Worm (Caenorhabditis elegans) whole organism, L3 larva: Measurements from ENCODE around the gene lron-12.

ENCODE experiments used
- R02D3.7 ChIP-seq: fragments of 150-350 bp; optimal IDR thresholded peaks from 2 replicates; lab custom pipeline; 2014; ENCODE audit warnings: missing biosample characterization, missing genetic modification characterization
- ZK546.5 ChIP-seq: sonication (generic microtip); optimal IDR thresholded peaks from 2 replicates; lab custom pipeline; 2017; ENCODE audit warnings: missing biosample characterization, missing genetic modification characterization
- aly-2 ChIP-seq: fragments of 150-350 bp; optimal IDR thresholded peaks from 2 replicates; lab custom pipeline; 2014; ENCODE audit warnings: missing biosample characterization, missing genetic modification characterization
- ceh-16 ChIP-seq: sonication (generic microtip); optimal IDR thresholded peaks from 2 replicates; lab custom pipeline; 2017; ENCODE audit warnings: missing biosample characterization, missing genetic modification characterization
- ceh-28 ChIP-seq: fragments of 150-350 bp; optimal IDR thresholded peaks from 2 replicates; lab custom pipeline; 2014; ENCODE audit warnings: missing biosample characterization, missing genetic modification reagents, missing genetic modification characterization
- ceh-82 ChIP-seq: fragments of 150-350 bp; optimal IDR thresholded peaks from 2 replicates; lab custom pipeline; 2014; ENCODE audit warnings: missing biosample characterization, missing genetic modification characterization
- ceh-9 ChIP-seq: sonication (generic microtip); optimal IDR thresholded peaks from 2 replicates; lab custom pipeline; 2018; ENCODE audit warnings: missing biosample characterization, missing genetic modification characterization
- daf-12 ChIP-seq: fragments of 150-350 bp; optimal IDR thresholded peaks from 2 replicates; lab custom pipeline; 2014; ENCODE audit warnings: missing biosample characterization, missing genetic modification reagents, missing genetic modification characterization
- egl-5 ChIP-seq: fragments of 150-350 bp; optimal IDR thresholded peaks from 2 replicates; lab custom pipeline; 2017; ENCODE audit warnings: missing biosample characterization, missing genetic modification reagents, missing genetic modification characterization, inconsistent platforms
- elt-2 ChIP-seq: sonication (generic microtip); optimal IDR thresholded peaks from 2 replicates; lab custom pipeline; 2016; ENCODE audit warnings: missing genetic modification reagents, mild to moderate bottlenecking, missing genetic modification characterization, missing compliant biosample characterization
- fos-1 ChIP-seq: fragments of 150-350 bp; optimal IDR thresholded peaks from 2 replicates; lab custom pipeline; 2014; ENCODE audit warnings: missing biosample characterization, missing genetic modification characterization
- hmg-11 ChIP-seq: sonication (generic microtip); optimal IDR thresholded peaks from 2 replicates; lab custom pipeline; 2016; ENCODE audit warnings: missing genetic modification characterization, missing compliant biosample characterization
- jun-1 ChIP-seq: fragments of 150-350 bp; optimal IDR thresholded peaks from 2 replicates; lab custom pipeline; 2014; ENCODE audit warnings: missing biosample characterization, missing genetic modification reagents, missing genetic modification characterization
- lin-15B ChIP-seq: fragments of 150-350 bp; optimal IDR thresholded peaks from 2 replicates; lab custom pipeline; 2014; ENCODE audit warnings: missing biosample characterization, missing genetic modification characterization
- lin-39 ChIP-seq: fragments of 150-350 bp; optimal IDR thresholded peaks from 2 replicates; lab custom pipeline; 2018; ENCODE audit warnings: missing biosample characterization, missing genetic modification reagents, missing genetic modification characterization
- lsy-12 ChIP-seq: sonication (generic microtip); optimal IDR thresholded peaks from 2 replicates; lab custom pipeline; 2016; ENCODE audit warnings: mild to moderate bottlenecking, missing genetic modification characterization, missing compliant biosample characterization
- mdl-1 ChIP-seq: fragments of 150-350 bp; optimal IDR thresholded peaks from 2 replicates; lab custom pipeline; 2014; ENCODE audit warnings: missing biosample characterization, missing genetic modification characterization
- nfya-1 ChIP-seq: sonication (generic microtip); optimal IDR thresholded peaks from 2 replicates; lab custom pipeline; 2017; ENCODE audit warnings: missing genetic modification characterization, mild to moderate bottlenecking, missing compliant biosample characterization, antibody characterized with exemption, moderate library complexity; ENCODE audit not compliant: insufficient read depth
- nhr-237 ChIP-seq: fragments of 150-350 bp; optimal IDR thresholded peaks from 2 replicates; lab custom pipeline; 2014; ENCODE audit warnings: missing biosample characterization, missing genetic modification characterization
- nhr-25 ChIP-seq: sonication (generic microtip); optimal IDR thresholded peaks from 2 replicates; lab custom pipeline; 2017; ENCODE audit warnings: missing biosample characterization, missing genetic modification characterization
- nhr-28 ChIP-seq: fragments of 150-350 bp; optimal IDR thresholded peaks from 2 replicates; lab custom pipeline; 2014; ENCODE audit warnings: missing biosample characterization, missing genetic modification characterization
- nhr-43 ChIP-seq: sonication (generic microtip); optimal IDR thresholded peaks from 2 replicates; lab custom pipeline; 2016; ENCODE audit warnings: mild to moderate bottlenecking, missing genetic modification characterization, missing compliant biosample characterization; ENCODE audit not compliant: poor library complexity, severe bottlenecking
- nhr-67 ChIP-seq: fragments of 150-350 bp; optimal IDR thresholded peaks from 2 replicates; lab custom pipeline; 2014; ENCODE audit warnings: missing biosample characterization, missing genetic modification characterization
- nhr-76 ChIP-seq: fragments of 150-350 bp; sonication (generic microtip); optimal IDR thresholded peaks from 5 replicates; lab custom pipeline; 2014; ENCODE audit warnings: missing biosample characterization, missing genetic modification characterization
- nhr-77 ChIP-seq: fragments of 150-350 bp; optimal IDR thresholded peaks from 2 replicates; lab custom pipeline; 2014; ENCODE audit warnings: missing biosample characterization, missing genetic modification characterization
- pqm-1 ChIP-seq: fragments of 150-350 bp; optimal IDR thresholded peaks from 2 replicates; lab custom pipeline; 2017; ENCODE audit warnings: missing biosample characterization, missing genetic modification characterization, inconsistent platforms
- sea-2 ChIP-seq: fragments of 150-350 bp; sonication (generic microtip); optimal IDR thresholded peaks from 4 replicates; lab custom pipeline; 2014; ENCODE audit warnings: missing biosample characterization, missing genetic modification reagents, missing genetic modification characterization
- skn-1 ChIP-seq: fragments of 150-350 bp; optimal IDR thresholded peaks from 2 replicates; lab custom pipeline; 2014; ENCODE audit warnings: missing biosample characterization, missing genetic modification characterization
- snpc-4 ChIP-seq: fragments of 150-350 bp; optimal IDR thresholded peaks from 2 replicates; lab custom pipeline; 2014; ENCODE audit warnings: missing biosample characterization, missing genetic modification characterization
- tbx-2 ChIP-seq: sonication (generic microtip); optimal IDR thresholded peaks from 2 replicates; lab custom pipeline; 2016; ENCODE audit warnings: mild to moderate bottlenecking, missing genetic modification characterization, missing compliant biosample characterization
- unc-39 ChIP-seq: sonication (generic microtip); optimal IDR thresholded peaks from 4 replicates; lab custom pipeline; 2017; ENCODE audit warnings: missing biosample characterization, missing genetic modification characterization
- zag-1 ChIP-seq: fragments of 150-350 bp; optimal IDR thresholded peaks from 2 replicates; lab custom pipeline; 2014; ENCODE audit warnings: missing biosample characterization, missing genetic modification characterization
- ztf-11 ChIP-seq: fragments of 150-350 bp; optimal IDR thresholded peaks from 2 replicates; lab custom pipeline; 2014; ENCODE audit warnings: missing biosample characterization, missing genetic modification characterization
- ztf-4 ChIP-seq: fragments of 150-350 bp; optimal IDR thresholded peaks from 2 replicates; lab custom pipeline; 2014; ENCODE audit warnings: missing biosample characterization, missing genetic modification characterization

lron-12 gene

DNA sequence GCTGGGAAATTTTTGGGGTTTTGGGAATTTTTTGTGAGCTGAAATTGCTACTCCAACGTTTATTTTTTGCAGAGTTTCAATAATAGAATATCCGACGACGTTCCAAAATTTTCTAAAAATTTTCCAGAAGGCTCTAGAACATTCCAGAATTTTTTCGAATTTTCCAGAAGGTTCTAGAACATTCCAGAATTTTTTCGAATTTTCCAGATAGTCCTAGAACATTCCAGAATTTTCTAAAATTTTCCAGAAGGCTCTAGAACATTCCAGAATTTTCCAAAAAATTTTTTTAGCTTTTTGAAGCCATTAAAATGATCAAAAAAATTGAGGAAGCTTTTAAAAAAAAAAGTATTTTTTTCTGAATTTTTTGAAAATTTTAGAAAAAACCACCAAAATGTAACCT is 5.1 kb upstream of the lron-12 start:
- TF ChIP-seq ceh-28, result no peak
- TF ChIP-seq lin-39, result no peak
- no peak for TF ChIP-seq mdl-1
- no peak for TF ChIP-seq zag-1 (tag; lab: Kevin White, UChicago)
- TF ChIP-seq R02D3.7, result no peak
- no peak for TF ChIP-seq ceh-16 (tag; lab: Kevin White, UChicago)
- TF ChIP-seq lsy-12 (tag; lab: Kevin White, UChicago), result no peak
- no peak for TF ChIP-seq skn-1 (tag; lab: Kevin White, UChicago)
- no peak for TF ChIP-seq unc-39
- no peak for TF ChIP-seq snpc-4
- TF ChIP-seq nhr-76 (tag; lab: Kevin White, UChicago), result no peak
- no peak for TF ChIP-seq nhr-43 (tag; lab: Kevin White, UChicago)
- no peak for TF ChIP-seq ztf-4 (tag; lab: Kevin White, UChicago)
- TF ChIP-seq elt-2 (tag; lab: Kevin White, UChicago), result no peak
- no peak for TF ChIP-seq ceh-82
- no peak for TF ChIP-seq fos-1 (tag; lab: Kevin White, UChicago)
- TF ChIP-seq ceh-9 (tag; lab: Kevin White, UChicago), result no peak

DNA sequence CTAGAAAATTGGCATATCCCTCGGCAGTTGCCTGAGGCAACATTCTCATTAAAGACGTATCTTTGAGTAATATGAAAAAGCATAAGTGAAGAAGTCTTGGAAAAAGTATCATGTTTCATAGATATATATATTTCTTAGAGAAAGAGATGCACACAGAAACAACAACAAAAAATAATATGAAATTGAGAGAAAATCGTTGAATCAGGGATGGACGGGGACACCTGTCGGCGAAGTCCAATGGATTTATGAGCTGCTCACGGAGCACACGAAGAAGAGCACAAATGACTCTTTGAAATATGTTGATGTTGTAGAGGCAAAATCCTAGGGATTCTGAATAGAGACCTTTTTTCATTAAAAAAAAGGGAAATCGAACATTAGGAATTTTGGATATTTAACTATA is 2.9 kb upstream of the lron-12 start:
- TF ChIP-seq nfya-1 (tag; lab: Kevin White, UChicago), result no peak
- TF ChIP-seq nhr-25 (tag; lab: Kevin White, UChicago), result no peak

DNA sequence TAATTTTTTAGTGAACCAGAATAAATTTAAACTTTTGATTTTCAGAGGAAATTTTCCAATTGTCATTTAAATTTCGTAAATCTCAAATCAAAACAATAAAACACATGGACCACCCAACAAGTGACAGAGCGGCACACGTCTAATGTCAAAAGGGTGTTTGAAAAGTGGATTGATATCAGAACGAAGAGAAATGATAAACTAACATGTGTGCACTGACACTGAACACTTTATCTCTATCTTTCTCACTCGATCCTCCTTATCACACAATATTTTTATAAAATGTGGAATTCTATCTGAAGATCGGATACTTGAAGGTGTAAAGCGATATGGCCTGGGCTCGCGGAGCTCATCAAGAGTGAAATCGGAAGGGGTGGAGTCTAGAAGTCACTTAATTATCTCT is 1.3 kb upstream of the lron-12 start:
- TF ChIP-seq skn-1 (tag; lab: Kevin White, UChicago) (no peak), daf-12 (no peak), hmg-11 (tag; lab: Kevin White, UChicago) (no peak), tbx-2 (tag; lab: Kevin White, UChicago) (no peak), aly-2 (tag; lab: Kevin White, UChicago) (no peak), ztf-11 (tag; lab: Kevin White, UChicago) (no peak), nhr-28 (tag; lab: Kevin White, UChicago) (no peak), lin-15B (no peak), nfya-1 (tag; lab: Kevin White, UChicago) (no peak)

ce11 chrIII:12107441-12107840 is 10.8 kb downstream of the lron-12 start, which contains the start of the genes cest-12 and lonp-2:
Gene cest-12, minus strand, starts transcription at chrIII:12107541.
Gene lonp-2, plus strand, starts transcription at chrIII:12107774.
- TF ChIP-seq elt-2 (tag; lab: Kevin White, UChicago), result peak; percentile 19
- no peak for TF ChIP-seq egl-5 (tag; lab: Kevin White, UChicago)
- TF ChIP-seq nhr-67 (tag; lab: Kevin White, UChicago), result no peak

ce11 chrIII:12094158-12094856 is 24.0 kb downstream of the lron-12 start:
- no peak for TF ChIP-seq lsy-12 (tag; lab: Kevin White, UChicago)
- TF ChIP-seq ceh-9 (tag; lab: Kevin White, UChicago), result no peak
- TF ChIP-seq hmg-11 (tag; lab: Kevin White, UChicago), result no peak
- peak; percentile 69 for TF ChIP-seq elt-2 (tag; lab: Kevin White, UChicago)
- TF ChIP-seq nfya-1 (tag; lab: Kevin White, UChicago), result peak; percentile 30
- TF ChIP-seq nhr-237 (tag; lab: Kevin White, UChicago), result no peak
- no peak for TF ChIP-seq zag-1 (tag; lab: Kevin White, UChicago)
- no peak for TF ChIP-seq nhr-77 (tag; lab: Kevin White, UChicago)

DNA sequence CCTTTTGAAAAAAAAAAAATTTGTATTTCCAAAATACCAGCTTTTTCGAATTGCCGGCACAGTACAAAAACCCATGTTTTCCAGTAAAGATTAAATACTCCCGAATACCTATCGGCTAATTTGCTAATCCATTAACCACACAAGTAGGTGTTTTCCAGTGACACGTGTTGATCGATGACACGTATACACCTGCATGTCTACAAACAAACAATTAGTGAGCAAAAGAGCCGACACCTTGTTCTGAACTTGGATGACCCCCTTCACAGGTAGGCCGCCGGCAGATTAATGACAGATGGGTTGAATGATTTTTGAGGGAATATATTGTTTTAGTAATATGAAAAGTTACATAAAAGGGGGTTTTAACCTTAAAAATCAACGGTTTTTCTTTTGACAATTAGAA is 25.7 kb downstream of the lron-12 start:
- no peak for TF ChIP-seq jun-1 (tag; lab: Kevin White, UChicago)
- TF ChIP-seq mdl-1, result no peak
- no peak for TF ChIP-seq sea-2 (GFP tag; lab: Kevin White, UChicago)
- TF ChIP-seq ceh-9 (tag; lab: Kevin White, UChicago), result no peak
- no peak for TF ChIP-seq pqm-1
- no peak for TF ChIP-seq R02D3.7
- no peak for TF ChIP-seq ZK546.5 (tag; lab: Kevin White, UChicago)
- TF ChIP-seq nhr-237 (tag; lab: Kevin White, UChicago), result no peak
- no peak for TF ChIP-seq snpc-4
- TF ChIP-seq ztf-11 (tag; lab: Kevin White, UChicago), result no peak
- TF ChIP-seq fos-1 (tag; lab: Kevin White, UChicago), result no peak
- TF ChIP-seq ceh-82, result no peak
